Fruit fly (Drosophila melanogaster) whole organism, prepupa: ENCODE results near the gene MICU3.

ENCODE experiments used
- CG1621 ChIP-seq: fragments of 200-800 bp; sonication (Bioruptor generic); optimal IDR thresholded peaks from 3 replicates; lab custom pipeline; 2018; ENCODE audit warnings: missing biosample characterization, mild to moderate bottlenecking, missing genetic modification characterization
- CG16779 ChIP-seq: fragments of 200-800 bp; sonication (Bioruptor generic); optimal IDR thresholded peaks from 3 replicates; lab custom pipeline; 2017; ENCODE audit warnings: missing biosample characterization, mild to moderate bottlenecking, missing genetic modification characterization
- CG6792 ChIP-seq: fragments of 200-800 bp; sonication (Bioruptor generic); optimal IDR thresholded peaks from 3 replicates; lab custom pipeline; 2016; ENCODE audit warnings: missing biosample characterization, missing genetic modification characterization
- Lpt ChIP-seq: fragments of 200-800 bp; sonication (Bioruptor generic); optimal IDR thresholded peaks from 3 replicates; lab custom pipeline; 2016; ENCODE audit warnings: missing biosample characterization, missing genetic modification characterization
- esn ChIP-seq: fragments of 200-800 bp; sonication (Bioruptor generic); optimal IDR thresholded peaks from 2 replicates; lab custom pipeline; 2016; ENCODE audit warnings: missing biosample characterization, mild to moderate bottlenecking, missing genetic modification characterization, moderate library complexity

DNA sequence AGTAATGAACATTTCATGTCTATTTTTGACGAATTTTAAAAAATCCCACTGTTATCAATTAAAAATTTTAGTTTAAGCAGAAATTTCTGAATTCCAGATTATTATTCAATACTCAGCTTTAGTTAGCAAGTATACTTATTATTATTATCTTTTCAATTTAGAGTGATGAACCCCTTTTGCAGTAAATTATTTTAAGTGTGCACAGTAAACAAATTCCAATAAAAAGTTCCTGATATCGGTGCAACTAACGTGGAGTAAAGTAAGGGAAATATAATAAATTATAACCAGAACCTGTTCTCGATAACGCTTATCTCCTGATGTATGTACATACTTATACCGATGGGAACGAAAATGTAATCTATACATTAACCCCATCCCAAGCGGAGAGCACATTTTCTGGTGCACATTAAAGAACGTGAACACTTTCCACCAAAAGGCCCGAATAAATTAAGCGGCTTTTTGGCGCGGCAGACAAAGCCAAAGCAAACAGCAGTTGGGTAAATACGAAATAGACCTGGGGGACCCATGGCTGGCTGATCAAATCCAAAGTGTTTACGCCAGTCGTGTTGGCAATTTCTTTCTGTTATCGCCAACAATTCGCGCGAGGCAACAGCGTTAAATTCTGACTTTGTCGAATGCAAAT is 11.0 kb downstream of the MICU3 start:
- TF ChIP-seq Lpt = no peak
- TF ChIP-seq CG16779 = no peak
- TF ChIP-seq CG6792 = no peak
- peak; percentile 42 for TF ChIP-seq esn (GFP tag; lab: Kevin White, UChicago)
- no peak for TF ChIP-seq CG1621 (tag; lab: Kevin White, UChicago)
